Fruit fly (Drosophila melanogaster) whole organism, embryonic: ENCODE results near the gene CG6048.

Experiments
- CG10366 ChIP-seq: fragments of 200-800 bp; sonication (Bioruptor generic); IDR thresholded peaks from 2 replicates; pipeline ENCODE4 v1.3.6; 2022; ENCODE audit warnings: missing biosample characterization, missing genetic modification characterization
- CG11504 ChIP-seq: fragments of 200-800 bp; sonication (Bioruptor generic); optimal IDR thresholded peaks from 3 replicates; lab custom pipeline; 2019; ENCODE audit warnings: missing biosample characterization, mild to moderate bottlenecking, missing genetic modification characterization, moderate library complexity
- CG11695 ChIP-seq: fragments of 200-800 bp; sonication (Bioruptor generic); IDR thresholded peaks from 3 replicates; pipeline ENCODE4 v1.3.6; 2022; ENCODE audit warnings: missing biosample characterization, missing genetic modification characterization
- CG12744 ChIP-seq: fragments of 200-800 bp; sonication (Bioruptor generic); optimal IDR thresholded peaks from 2 replicates; lab custom pipeline; 2016; ENCODE audit warnings: missing biosample characterization, missing genetic modification characterization
- CG15269 ChIP-seq: fragments of 200-800 bp; sonication (Bioruptor generic); optimal IDR thresholded peaks from 2 replicates; lab custom pipeline; 2018; ENCODE audit warnings: missing biosample characterization, mild to moderate bottlenecking, missing genetic modification characterization, moderate library complexity
- CG15601 ChIP-seq: fragments of 200-800 bp; sonication (Bioruptor generic); optimal IDR thresholded peaks from 3 replicates; lab custom pipeline; 2019; ENCODE audit warnings: missing biosample characterization, mild to moderate bottlenecking, missing genetic modification characterization, moderate library complexity
- CG17328 ChIP-seq: fragments of 200-800 bp; sonication (Bioruptor generic); IDR thresholded peaks from 2 replicates; pipeline ENCODE4 v1.3.6; 2022; ENCODE audit warnings: missing biosample characterization, missing genetic modification characterization
- CG2199 ChIP-seq: fragments of 200-800 bp; sonication (Bioruptor generic); IDR thresholded peaks from 3 replicates; pipeline ENCODE4 v1.3.6; 2022; ENCODE audit warnings: missing biosample characterization, missing genetic modification characterization
- CG2712 ChIP-seq: fragments of 200-800 bp; optimal IDR thresholded peaks from 3 replicates; lab custom pipeline; 2019; ENCODE audit warnings: missing biosample characterization, mild to moderate bottlenecking, missing genetic modification characterization, moderate library complexity
- CG6272 ChIP-seq: fragments of 200-800 bp; sonication (Bioruptor generic); IDR thresholded peaks from 2 replicates; pipeline ENCODE4 v1.3.6; 2022; ENCODE audit warnings: missing biosample characterization, missing genetic modification characterization
- CG6689 ChIP-seq: fragments of 200-800 bp; sonication (Bioruptor generic); IDR thresholded peaks from 2 replicates; pipeline ENCODE4 v1.3.6; 2022; ENCODE audit warnings: missing biosample characterization, missing genetic modification characterization
- CG6791 ChIP-seq: fragments of 200-800 bp; sonication (Bioruptor generic); IDR thresholded peaks from 3 replicates; pipeline ENCODE4 v1.3.6; 2022; ENCODE audit warnings: missing biosample characterization, missing genetic modification characterization; ENCODE audit not compliant: partially characterized antibody
- CG7556 ChIP-seq: fragments of 200-800 bp; sonication (Bioruptor generic); optimal IDR thresholded peaks from 2 replicates; lab custom pipeline; 2017; ENCODE audit warnings: missing biosample characterization, mild to moderate bottlenecking, missing genetic modification characterization
- CG9215 ChIP-seq: fragments of 200-800 bp; sonication (Bioruptor generic); IDR thresholded peaks from 2 replicates; pipeline ENCODE4 v1.3.6; 2022; ENCODE audit warnings: missing biosample characterization, missing genetic modification characterization
- CTCF ChIP-seq: fragments of 200-800 bp; sonication (Bioruptor generic); optimal IDR thresholded peaks from 2 replicates; lab custom pipeline; 2017; ENCODE audit warnings: missing biosample characterization, mild to moderate bottlenecking, missing genetic modification characterization, moderate library complexity
- D19B ChIP-seq: fragments of 200-800 bp; sonication (Bioruptor generic); optimal IDR thresholded peaks from 2 replicates; lab custom pipeline; 2017; ENCODE audit warnings: missing biosample characterization, mild to moderate bottlenecking, missing genetic modification characterization
- Dad ChIP-seq: fragments of 200-800 bp; sonication (Bioruptor generic); optimal IDR thresholded peaks from 3 replicates; lab custom pipeline; 2016; ENCODE audit warnings: missing biosample characterization, missing genetic modification characterization
- Ets65A ChIP-seq: fragments of 200-800 bp; sonication (Bioruptor generic); peaks from one replicate; lab custom pipeline; 2016; ENCODE audit warnings: missing biosample characterization, missing genetic modification characterization
- HmgZ ChIP-seq: fragments of 200-800 bp; sonication (Bioruptor generic); optimal IDR thresholded peaks from 2 replicates; lab custom pipeline; 2018; ENCODE audit warnings: missing biosample characterization, mild to moderate bottlenecking, missing genetic modification characterization
- Hr51 ChIP-seq, 2 experiments: fragments of 200-800 bp; sonication (Bioruptor generic); optimal IDR thresholded peaks; 2 replicates in 1 of 2; 3 replicates in 1 of 2; lab custom pipeline; 2016 to 2018; ENCODE audit warnings: missing biosample characterization in 2 of 2, missing genetic modification characterization in 2 of 2, mild to moderate bottlenecking in 1 of 2, moderate library complexity in 1 of 2
- Med ChIP-seq: fragments of 200-800 bp; sonication (Bioruptor generic); peaks from one replicate; lab custom pipeline; 2016; ENCODE audit warnings: missing biosample characterization, missing genetic modification characterization, mild to moderate bottlenecking, inconsistent platforms, moderate library complexity
- Mes4 ChIP-seq: fragments of 200-800 bp; sonication (Bioruptor generic); optimal IDR thresholded peaks from 2 replicates; lab custom pipeline; 2016; ENCODE audit warnings: missing biosample characterization, missing genetic modification characterization
- NFAT ChIP-seq: fragments of 200-800 bp; sonication (Bioruptor generic); IDR thresholded peaks from 2 replicates; pipeline ENCODE4 v1.3.6; 2022; ENCODE audit warnings: missing biosample characterization, missing genetic modification characterization
- Opbp ChIP-seq: fragments of 200-800 bp; sonication (Bioruptor generic); IDR thresholded peaks from 3 replicates; pipeline ENCODE4 v1.3.6; 2022; ENCODE audit warnings: missing biosample characterization, missing genetic modification characterization; ENCODE audit not compliant: partially characterized antibody
- Sox100B ChIP-seq: fragments of 200-800 bp; sonication (Bioruptor generic); optimal IDR thresholded peaks from 3 replicates; lab custom pipeline; 2018; ENCODE audit warnings: missing biosample characterization, mild to moderate bottlenecking, missing genetic modification characterization
- Stat92E ChIP-seq, 3 experiments: fragments of >200 bp in 2 of 3; fragments of 200-800 bp in 1 of 3; sonication (Bioruptor generic) in 1 of 3; optimal IDR thresholded peaks; 2 replicates each; lab custom pipeline; 2017 to 2019; ENCODE audit warnings: missing biosample characterization in 3 of 3, missing genetic modification characterization in 3 of 3, mild to moderate bottlenecking in 1 of 3, moderate library complexity in 1 of 3
- Usf ChIP-seq: fragments of 200-800 bp; sonication (Bioruptor generic); optimal IDR thresholded peaks from 2 replicates; lab custom pipeline; 2017; ENCODE audit warnings: missing genotype, missing biosample characterization, missing genetic modification characterization
- abd-A ChIP-seq: fragments of 200-800 bp; sonication (Bioruptor generic); optimal IDR thresholded peaks from 3 replicates; lab custom pipeline; 2019; ENCODE audit warnings: missing biosample characterization, mild to moderate bottlenecking, missing genetic modification characterization, moderate library complexity
- bcd ChIP-seq: fragments of 200-800 bp; sonication (Bioruptor generic); optimal IDR thresholded peaks from 2 replicates; lab custom pipeline; 2017; ENCODE audit warnings: missing biosample characterization, mild to moderate bottlenecking, missing genetic modification characterization
- chinmo ChIP-seq: fragments of 200-800 bp; sonication (Bioruptor generic); IDR thresholded peaks from 4 replicates; pipeline ENCODE4 v1.3.6; 2022; ENCODE audit warnings: missing biosample characterization, missing genetic modification characterization; ENCODE audit not compliant: partially characterized antibody
- chm ChIP-seq: fragments of 200-800 bp; sonication (Bioruptor generic); IDR thresholded peaks from 2 replicates; pipeline ENCODE4 v1.3.6; 2022; ENCODE audit warnings: missing biosample characterization, missing genetic modification characterization
- dmrt11E ChIP-seq: fragments of 200-800 bp; sonication (Bioruptor generic); optimal IDR thresholded peaks from 3 replicates; lab custom pipeline; 2018; ENCODE audit warnings: missing biosample characterization, mild to moderate bottlenecking, missing genetic modification characterization, moderate library complexity
- dmrt99B ChIP-seq: fragments of 200-800 bp; sonication (Bioruptor generic); optimal IDR thresholded peaks from 2 replicates; lab custom pipeline; 2018; ENCODE audit warnings: missing biosample characterization, mild to moderate bottlenecking, missing genetic modification characterization, moderate library complexity
- dysf ChIP-seq: fragments of 200-800 bp; sonication (Bioruptor generic); IDR thresholded peaks from 3 replicates; pipeline ENCODE4 v1.3.6; 2022; ENCODE audit warnings: missing biosample characterization, missing genetic modification characterization
- grn ChIP-seq: fragments of 200-800 bp; sonication (Bioruptor generic); optimal IDR thresholded peaks from 3 replicates; lab custom pipeline; 2017; ENCODE audit warnings: missing biosample characterization, missing genetic modification characterization
- kay ChIP-seq: fragments of 200-800 bp; sonication (Bioruptor generic); optimal IDR thresholded peaks from 2 replicates; lab custom pipeline; 2016; ENCODE audit warnings: missing biosample characterization, missing genetic modification characterization
- kni ChIP-seq: fragments of 200-800 bp; sonication (Bioruptor generic); optimal IDR thresholded peaks from 3 replicates; lab custom pipeline; 2017; ENCODE audit warnings: mild to moderate bottlenecking, missing biosample characterization, missing genetic modification reagents, missing genetic modification characterization
- lov ChIP-seq, 2 experiments: fragments of 200-800 bp in 1 of 2; fragments of >200 bp in 1 of 2; sonication (Bioruptor generic) in 1 of 2; IDR thresholded peaks in 1 of 2; optimal IDR thresholded peaks in 1 of 2; 2 replicates in 1 of 2; 3 replicates in 1 of 2; pipeline versions ENCODE4 v1.3.6 to Lab custom; 2017 to 2022; ENCODE audit warnings: missing biosample characterization in 1 of 2, missing genetic modification characterization in 1 of 2
- maf-S ChIP-seq: fragments of 200-800 bp; sonication (Bioruptor generic); optimal IDR thresholded peaks from 2 replicates; lab custom pipeline; 2016; ENCODE audit warnings: missing biosample characterization, missing genetic modification characterization
- nau ChIP-seq: fragments of 200-800 bp; sonication (Bioruptor generic); optimal IDR thresholded peaks from 3 replicates; lab custom pipeline; 2017; ENCODE audit warnings: missing biosample characterization, mild to moderate bottlenecking, missing genetic modification characterization, missing genetic modification reagents
- pho ChIP-seq: fragments of 200-800 bp; sonication (Bioruptor generic); optimal IDR thresholded peaks from 2 replicates; lab custom pipeline; 2016; ENCODE audit warnings: missing biosample characterization, missing genetic modification characterization
- prd ChIP-seq, 3 experiments: fragments of >200 bp in 2 of 3; fragments of 200-800 bp in 1 of 3; sonication (Bioruptor generic) in 1 of 3; optimal IDR thresholded peaks in 2 of 3; IDR thresholded peaks in 1 of 3; 2 replicates in 2 of 3; 3 replicates in 1 of 3; pipeline versions ENCODE4 v1.3.6 to Lab custom; 2017 to 2022; ENCODE audit warnings: missing biosample characterization in 1 of 3, missing genetic modification characterization in 1 of 3
- row ChIP-seq: fragments of 200-800 bp; sonication (Bioruptor generic); IDR thresholded peaks from 3 replicates; pipeline ENCODE4 v1.3.6; 2022; ENCODE audit warnings: missing biosample characterization, missing genetic modification characterization
- salm ChIP-seq: fragments of 200-800 bp; sonication (Bioruptor generic); optimal IDR thresholded peaks from 2 replicates; lab custom pipeline; 2018; ENCODE audit warnings: missing biosample characterization, mild to moderate bottlenecking, missing genetic modification characterization
- sd ChIP-seq: fragments of 200-800 bp; sonication (Bioruptor generic); optimal IDR thresholded peaks from 3 replicates; lab custom pipeline; 2018; ENCODE audit warnings: missing biosample characterization, mild to moderate bottlenecking, missing genetic modification characterization, moderate library complexity
- sens ChIP-seq: fragments of 200-800 bp; sonication (Bioruptor generic); peaks from one replicate; lab custom pipeline; 2016; ENCODE audit warnings: missing biosample characterization, missing genetic modification characterization
- trem ChIP-seq: fragments of 200-800 bp; optimal IDR thresholded peaks from 3 replicates; lab custom pipeline; 2019; ENCODE audit warnings: missing biosample characterization, mild to moderate bottlenecking, missing genetic modification characterization, moderate library complexity
- vvl ChIP-seq: fragments of 200-800 bp; sonication (Bioruptor generic); IDR thresholded peaks from 2 replicates; pipeline ENCODE4 v1.3.6; 2022; ENCODE audit warnings: missing biosample characterization, missing genetic modification characterization
- yki ChIP-seq: fragments of >200 bp; optimal IDR thresholded peaks from 3 replicates; lab custom pipeline; 2018

Gene CG6048

dm6 chrX:5992141-5992540, 39.8 kb downstream of the CG6048 start (continued):
- TF ChIP-seq kay (GFP tag; lab: Kevin White, UChicago) (no peak), maf-S (GFP tag; lab: Kevin White, UChicago) (no peak), yki (lab: Kevin White, UChicago) (peak; percentile 18), trem (tag; lab: Kevin White, UChicago) (peak; percentile 35), dmrt11E (tag; lab: Kevin White, UChicago) (no peak), Mes4 (GFP tag; lab: Kevin White, UChicago) (no peak), CG6272 (peak; percentile 26; the same call in 1 of the 2 replicates), CTCF (GFP tag; lab: Kevin White, UChicago) (peak; percentile 83), HmgZ (tag; lab: Kevin White, UChicago) (peak; percentile 40), NFAT (GFP tag; lab: Robert Waterston, UW) (no peak), CG2712 (tag; lab: Kevin White, UChicago) (peak; percentile 10), Hr51 (GFP tag; optimal IDR thresholded peaks at IDR 0.05; lab: Kevin White, UChicago) (peak in 1 of 2 experiments; percentile 22), CG15601 (peak; percentile 40), Opbp (peak; percentile 32; the same call in 1 of the 3 replicates), D19B (GFP tag; lab: Kevin White, UChicago) (no peak), dmrt99B (tag; lab: Kevin White, UChicago) (no peak), nau (GFP tag; lab: Kevin White, UChicago) (no peak), prd (optimal IDR thresholded peaks at IDR 0.05; lab: Kevin White, UChicago) (no peak), prd (GFP tag; IDR thresholded peaks at IDR 0.05; lab: Robert Waterston, UW) (no peak), CG9215 (GFP tag; lab: Robert Waterston, UW) (no peak), CG17328 (GFP tag; lab: Robert Waterston, UW) (no peak), CG11695 (GFP tag; lab: Robert Waterston, UW) (no peak), CG10366 (GFP tag; lab: Robert Waterston, UW) (0 out of 2 replicates have a peak, but pooled peaks have one; percentile 8)
- TF ChIP-seq, all 482 proteins: peak for 50

dm6 chrX:5992767-5993325, 40.5 kb downstream of the CG6048 start:
- no peak for TF ChIP-seq Sox100B
- 0 out of 3 replicates have a peak, but pooled peaks have one; percentile 60 for TF ChIP-seq CG2199 (GFP tag; lab: Robert Waterston, UW)
- TF ChIP-seq sd (tag; lab: Kevin White, UChicago), result peak; percentile 82
- TF ChIP-seq kni (GFP tag; lab: Kevin White, UChicago), result peak; percentile 76
- TF ChIP-seq CG15269 (tag; lab: Kevin White, UChicago), result peak; percentile 10
- no peak for TF ChIP-seq dysf (GFP tag; lab: Robert Waterston, UW)
- TF ChIP-seq Ets65A, result peak; percentile 49
- TF ChIP-seq CG6791 (GFP tag; lab: Robert Waterston, UW), result no peak
- 0 out of 4 replicates have a peak, but pooled peaks have one; percentile 9 for TF ChIP-seq chinmo (GFP tag; lab: Robert Waterston, UW)
- TF ChIP-seq grn (GFP tag; lab: Kevin White, UChicago), result peak; percentile 94
- peak; percentile 18 for TF ChIP-seq salm (tag; lab: Kevin White, UChicago)
- TF ChIP-seq Stat92E (GFP tag; optimal IDR thresholded peaks at IDR 0.05; lab: Kevin White, UChicago), result peak in 1 of 3 experiments; percentile 81
- no peak for TF ChIP-seq CG12744
- no peak for TF ChIP-seq chm
- no peak for TF ChIP-seq lov (optimal IDR thresholded peaks at IDR 0.05; lab: Kevin White, UChicago)
- TF ChIP-seq lov (GFP tag; IDR thresholded peaks at IDR 0.05; lab: Robert Waterston, UW), result no peak
- TF ChIP-seq abd-A, result peak; percentile 76
- TF ChIP-seq row (GFP tag; lab: Robert Waterston, UW), result 0 out of 3 replicates have a peak, but pooled peaks have one; percentile 10
- no peak for TF ChIP-seq CG7556
- no peak for TF ChIP-seq Dad
- TF ChIP-seq bcd, result no peak
- peak; percentile 38; the same call in 1 of the 2 replicates for TF ChIP-seq vvl (GFP tag; lab: Robert Waterston, UW)
- TF ChIP-seq Med (GFP tag; lab: Kevin White, UChicago), result no peak
- no peak for TF ChIP-seq pho
- no peak for TF ChIP-seq CG11504 (tag; lab: Kevin White, UChicago)
- TF ChIP-seq Usf (GFP tag; lab: Kevin White, UChicago), result no peak
- peak; percentile 32 for TF ChIP-seq sens (GFP tag; lab: Kevin White, UChicago)
- no peak for TF ChIP-seq CG6689
